Worm (Caenorhabditis elegans) whole organism, late embryonic: ENCODE measurements around the gene Y57G11A.4.

Source experiments
- K02D7.2 ChIP-seq: sonication (generic microtip); optimal IDR thresholded peaks from 2 replicates; lab custom pipeline; 2017; ENCODE audit warnings: mild to moderate bottlenecking, missing genetic modification characterization, missing compliant biosample characterization
- K09A11.1 ChIP-seq: sonication (generic microtip); optimal IDR thresholded peaks from 2 replicates; lab custom pipeline; 2017; ENCODE audit warnings: antibody characterized with exemption, mild to moderate bottlenecking, missing genetic modification characterization, missing compliant biosample characterization; ENCODE audit not compliant: insufficient read depth
- ahr-1 ChIP-seq: sonication (generic microtip); optimal IDR thresholded peaks from 2 replicates; lab custom pipeline; 2016; ENCODE audit warnings: missing genetic modification characterization, missing compliant biosample characterization
- ama-1 ChIP-seq: fragments of 150-350 bp; optimal IDR thresholded peaks from 2 replicates; lab custom pipeline; 2014
- ceh-14 ChIP-seq: sonication (generic microtip); optimal IDR thresholded peaks from 2 replicates; lab custom pipeline; 2016; ENCODE audit warnings: missing genotype, missing genetic modification characterization, missing compliant biosample characterization
- ceh-2 ChIP-seq: sonication (generic microtip); optimal IDR thresholded peaks from 2 replicates; lab custom pipeline; 2016; ENCODE audit warnings: missing genotype, missing genetic modification characterization, missing compliant biosample characterization
- ceh-22 ChIP-seq: sonication (generic microtip); optimal IDR thresholded peaks from 2 replicates; lab custom pipeline; 2017; ENCODE audit warnings: missing biosample characterization, missing genetic modification characterization
- ceh-24 ChIP-seq: sonication (generic microtip); optimal IDR thresholded peaks from 2 replicates; lab custom pipeline; 2016; ENCODE audit warnings: mild to moderate bottlenecking, missing genetic modification characterization, missing compliant biosample characterization
- ceh-30 ChIP-seq: fragments of 150-350 bp; optimal IDR thresholded peaks from 2 replicates; lab custom pipeline; 2014; ENCODE audit warnings: missing biosample characterization, missing genetic modification characterization
- ceh-31 ChIP-seq: sonication (generic microtip); optimal IDR thresholded peaks from 2 replicates; lab custom pipeline; 2016; ENCODE audit warnings: missing genetic modification characterization, missing compliant biosample characterization
- ceh-34 ChIP-seq: sonication (generic microtip); optimal IDR thresholded peaks from 2 replicates; lab custom pipeline; 2016; ENCODE audit warnings: mild to moderate bottlenecking, missing genetic modification characterization, missing compliant biosample characterization
- ceh-48 ChIP-seq: sonication (generic microtip); optimal IDR thresholded peaks from 2 replicates; lab custom pipeline; 2016; ENCODE audit warnings: missing genetic modification characterization, inconsistent platforms, missing compliant biosample characterization
- ceh-6 ChIP-seq: fragments of 200-800 bp; sonication (Bioruptor generic); optimal IDR thresholded peaks from 2 replicates; lab custom pipeline; 2018; ENCODE audit warnings: mild to moderate bottlenecking, missing genetic modification characterization, missing compliant biosample characterization
- ceh-9 ChIP-seq: sonication (generic microtip); optimal IDR thresholded peaks from 2 replicates; lab custom pipeline; 2016; ENCODE audit warnings: mild to moderate bottlenecking, missing genetic modification characterization, inconsistent platforms, missing compliant biosample characterization
- dve-1 ChIP-seq: sonication (generic microtip); optimal IDR thresholded peaks from 2 replicates; lab custom pipeline; 2017; ENCODE audit warnings: antibody characterized with exemption, mild to moderate bottlenecking, missing genetic modification characterization, missing compliant biosample characterization
- elt-2 ChIP-seq: sonication (generic microtip); optimal IDR thresholded peaks from 2 replicates; lab custom pipeline; 2016; ENCODE audit warnings: missing genetic modification reagents, missing genetic modification characterization, missing compliant biosample characterization
- elt-4 ChIP-seq: sonication (generic microtip); optimal IDR thresholded peaks from 2 replicates; lab custom pipeline; 2016; ENCODE audit warnings: missing genetic modification characterization, missing compliant biosample characterization
- ets-4 ChIP-seq: sonication (generic microtip); optimal IDR thresholded peaks from 2 replicates; lab custom pipeline; 2016; ENCODE audit warnings: missing genetic modification characterization, missing compliant biosample characterization
- eyg-1 ChIP-seq: sonication (generic microtip); optimal IDR thresholded peaks from 2 replicates; lab custom pipeline; 2016; ENCODE audit warnings: missing genotype, missing genetic modification characterization, missing compliant biosample characterization
- fax-1 ChIP-seq: sonication (generic microtip); optimal IDR thresholded peaks from 2 replicates; lab custom pipeline; 2016; ENCODE audit warnings: missing genotype, missing genetic modification characterization, missing compliant biosample characterization
- fkh-10 ChIP-seq: fragments of 150-350 bp; optimal IDR thresholded peaks from 2 replicates; lab custom pipeline; 2014; ENCODE audit warnings: missing biosample characterization, missing genetic modification reagents, missing genetic modification characterization
- fkh-6 ChIP-seq: sonication (generic microtip); optimal IDR thresholded peaks from 2 replicates; lab custom pipeline; 2016; ENCODE audit warnings: missing genetic modification characterization, missing compliant biosample characterization
- gmeb-2 ChIP-seq: sonication (generic microtip); optimal IDR thresholded peaks from 2 replicates; lab custom pipeline; 2016; ENCODE audit warnings: missing genetic modification characterization, inconsistent platforms, missing compliant biosample characterization
- hlh-13 ChIP-seq: fragments of 200-800 bp; sonication (Bioruptor generic); optimal IDR thresholded peaks from 2 replicates; lab custom pipeline; 2018; ENCODE audit warnings: mild to moderate bottlenecking, missing genetic modification characterization, missing compliant biosample characterization
- hlh-15 ChIP-seq: sonication (generic microtip); optimal IDR thresholded peaks from 2 replicates; lab custom pipeline; 2016; ENCODE audit warnings: missing genetic modification characterization, missing compliant biosample characterization
- hlh-6 ChIP-seq: sonication (generic microtip); optimal IDR thresholded peaks from 2 replicates; lab custom pipeline; 2016; ENCODE audit warnings: missing genotype, missing genetic modification characterization, missing compliant biosample characterization
- hlh-8 ChIP-seq: sonication (generic microtip); optimal IDR thresholded peaks from 2 replicates; lab custom pipeline; 2016; ENCODE audit warnings: missing genotype, missing genetic modification characterization, missing compliant biosample characterization
- lim-6 ChIP-seq: sonication (generic microtip); optimal IDR thresholded peaks from 2 replicates; lab custom pipeline; 2016; ENCODE audit warnings: missing genetic modification characterization, missing compliant biosample characterization
- lin-11 ChIP-seq: fragments of 200-800 bp; sonication (Bioruptor generic); optimal IDR thresholded peaks from 2 replicates; lab custom pipeline; 2018; ENCODE audit warnings: mild to moderate bottlenecking, missing genetic modification characterization, missing compliant biosample characterization
- madf-2 ChIP-seq: sonication (generic microtip); optimal IDR thresholded peaks from 2 replicates; lab custom pipeline; 2017; ENCODE audit warnings: missing genetic modification characterization, missing compliant biosample characterization
- nhr-11 ChIP-seq: fragments of 150-350 bp; optimal IDR thresholded peaks from 2 replicates; lab custom pipeline; 2014; ENCODE audit warnings: missing biosample characterization, missing genetic modification characterization
- nhr-232 ChIP-seq: sonication (generic microtip); optimal IDR thresholded peaks from 2 replicates; lab custom pipeline; 2016; ENCODE audit warnings: missing genetic modification characterization, missing compliant biosample characterization
- npax-4 ChIP-seq: sonication (generic microtip); optimal IDR thresholded peaks from 2 replicates; lab custom pipeline; 2016; ENCODE audit warnings: missing genetic modification characterization, missing compliant biosample characterization
- odd-2 ChIP-seq: sonication (generic microtip); optimal IDR thresholded peaks from 2 replicates; lab custom pipeline; 2017; ENCODE audit warnings: antibody characterized with exemption, mild to moderate bottlenecking, missing genetic modification characterization, missing compliant biosample characterization
- pag-3 ChIP-seq: sonication (generic microtip); optimal IDR thresholded peaks from 2 replicates; lab custom pipeline; 2016; ENCODE audit warnings: missing compliant biosample characterization, missing genetic modification characterization, borderline replicate concordance
- pat-9 ChIP-seq: fragments of 200-800 bp; sonication (Bioruptor generic); optimal IDR thresholded peaks from 2 replicates; lab custom pipeline; 2018; ENCODE audit warnings: mild to moderate bottlenecking, missing genetic modification characterization, moderate library complexity, missing compliant biosample characterization
- pha-2 ChIP-seq: sonication (generic microtip); optimal IDR thresholded peaks from 2 replicates; lab custom pipeline; 2017; ENCODE audit warnings: mild to moderate bottlenecking, missing genetic modification characterization, missing compliant biosample characterization
- pha-4 ChIP-seq: fragments of 150-350 bp; optimal IDR thresholded peaks from 2 replicates; lab custom pipeline; 2018; ENCODE audit warnings: missing biosample characterization, missing genetic modification reagents, missing genetic modification characterization
- pros-1 ChIP-seq: fragments of 150-350 bp; optimal IDR thresholded peaks from 2 replicates; lab custom pipeline; 2014; ENCODE audit warnings: missing biosample characterization, missing genetic modification reagents, missing genetic modification characterization
- ref-2 ChIP-seq: sonication (generic microtip); optimal IDR thresholded peaks from 2 replicates; lab custom pipeline; 2016; ENCODE audit warnings: missing genetic modification characterization, missing compliant biosample characterization
- rnt-1 ChIP-seq: sonication (generic microtip); optimal IDR thresholded peaks from 2 replicates; lab custom pipeline; 2016; ENCODE audit warnings: missing genetic modification characterization, missing compliant biosample characterization
- sdc-2 ChIP-seq: sonication (generic microtip); optimal IDR thresholded peaks from 2 replicates; lab custom pipeline; 2016; ENCODE audit warnings: missing genotype, missing genetic modification characterization, missing compliant biosample characterization
- sox-2 ChIP-seq: fragments of 200-800 bp; sonication (Bioruptor generic); IDR thresholded peaks from 2 replicates; pipeline ENCODE4 v1.3.6; 2022; ENCODE audit warnings: missing genetic modification reagents, missing genetic modification characterization, missing compliant biosample characterization
- sox-4 ChIP-seq: sonication (generic microtip); optimal IDR thresholded peaks from 2 replicates; lab custom pipeline; 2017; ENCODE audit warnings: mild to moderate bottlenecking, missing genetic modification characterization, inconsistent platforms, missing compliant biosample characterization
- syd-9 ChIP-seq: sonication (generic microtip); optimal IDR thresholded peaks from 2 replicates; lab custom pipeline; 2016; ENCODE audit warnings: mild to moderate bottlenecking, missing genetic modification characterization, moderate library complexity, missing compliant biosample characterization
- tbx-2 ChIP-seq: sonication (generic microtip); optimal IDR thresholded peaks from 2 replicates; lab custom pipeline; 2016; ENCODE audit warnings: missing genetic modification characterization, missing compliant biosample characterization
- tbx-7 ChIP-seq: sonication (generic microtip); optimal IDR thresholded peaks from 2 replicates; lab custom pipeline; 2016; ENCODE audit warnings: missing genotype, missing genetic modification characterization, missing compliant biosample characterization
- ttx-3 ChIP-seq: sonication (generic microtip); optimal IDR thresholded peaks from 2 replicates; lab custom pipeline; 2016; ENCODE audit warnings: missing genetic modification reagents, missing genetic modification characterization, missing compliant biosample characterization
- unc-42 ChIP-seq: sonication (generic microtip); optimal IDR thresholded peaks from 2 replicates; lab custom pipeline; 2016; ENCODE audit warnings: missing genotype, missing genetic modification characterization, missing compliant biosample characterization
- unc-55 ChIP-seq: sonication (generic microtip); optimal IDR thresholded peaks from 2 replicates; lab custom pipeline; 2017; ENCODE audit warnings: missing biosample characterization, missing genetic modification reagents, missing genetic modification characterization
- unc-86 ChIP-seq: sonication (generic microtip); optimal IDR thresholded peaks from 2 replicates; lab custom pipeline; 2016; ENCODE audit warnings: missing genetic modification characterization, missing compliant biosample characterization
- ztf-16 ChIP-seq: sonication (generic microtip); optimal IDR thresholded peaks from 2 replicates; lab custom pipeline; 2017; ENCODE audit warnings: missing genetic modification characterization, missing compliant biosample characterization

Y57G11A.4 gene

DNA sequence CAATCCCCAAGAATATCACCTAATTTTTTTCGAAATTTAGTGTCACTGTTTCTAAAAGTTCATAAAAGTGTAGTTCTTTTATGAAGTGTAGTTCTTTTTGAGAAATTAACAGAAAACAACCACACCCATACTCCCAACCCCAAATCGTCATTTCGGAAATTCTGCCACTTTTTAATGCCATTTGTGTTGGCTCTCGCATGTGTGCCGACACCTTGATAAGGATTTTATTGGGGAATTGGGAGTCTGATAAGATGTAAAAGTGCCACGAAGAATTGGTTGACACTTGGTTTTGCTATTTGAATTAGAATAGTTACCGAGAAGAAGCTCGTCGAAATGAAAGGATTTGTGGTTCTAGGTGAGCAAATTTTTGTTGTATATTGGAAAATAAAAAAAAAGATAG is 25.4 kb upstream of the Y57G11A.4 start, which contains the start of gene nspg-9:
Gene nspg-9 (plus strand): TSS at position 234 of the 400 bp plus-strand sequence.
- TF ChIP-seq ceh-24 (tag; lab: Kevin White, UChicago) (no peak), elt-4 (tag; lab: Kevin White, UChicago) (no peak), elt-2 (tag; lab: Kevin White, UChicago) (peak; percentile 50), npax-4 (tag; lab: Kevin White, UChicago) (no peak)

DNA sequence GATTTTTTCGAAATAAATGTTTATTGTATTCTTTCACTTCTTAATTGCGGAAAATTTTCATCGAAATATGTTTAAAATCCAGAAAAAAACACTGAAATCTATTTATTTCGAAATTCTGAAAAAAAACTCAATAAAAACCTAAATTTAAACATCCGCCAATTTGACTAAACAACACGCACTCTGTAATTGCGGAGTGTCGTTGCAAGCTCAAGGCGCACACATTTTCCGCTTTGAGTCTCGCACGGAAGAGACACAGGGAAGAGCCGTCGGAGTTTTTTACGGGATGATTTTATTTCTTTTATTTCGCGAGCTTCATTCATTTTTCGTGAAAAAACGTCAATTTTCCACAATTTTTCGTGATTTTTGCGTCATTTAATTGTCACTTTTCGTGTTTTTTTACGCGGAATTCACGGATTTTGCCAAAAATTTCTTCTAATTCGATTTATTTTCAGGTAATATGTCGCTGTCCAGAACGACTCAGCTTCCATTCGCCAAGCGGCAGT is 18.0 kb upstream of the Y57G11A.4 start, which contains the start of gene dld-1:
Gene dld-1 (plus strand): TSS at position 453 of the 503 bp plus-strand sequence.
- TF ChIP-seq sdc-2 (tag; lab: Kevin White, UChicago) (no peak), hlh-13 (no peak), lim-6 (no peak), fkh-6 (tag; lab: Kevin White, UChicago) (no peak), ceh-6 (GFP tag; lab: Kevin White, UChicago) (no peak), dve-1 (peak; percentile 86), ama-1 (lab: Kevin White, UChicago) (no peak), nhr-232 (tag; lab: Kevin White, UChicago) (no peak), gmeb-2 (tag; lab: Kevin White, UChicago) (no peak), pat-9 (tag; lab: Kevin White, UChicago) (no peak), ttx-3 (peak; percentile 16), ahr-1 (tag; lab: Kevin White, UChicago) (no peak), ceh-2 (tag; lab: Kevin White, UChicago) (no peak), ceh-31 (tag; lab: Kevin White, UChicago) (peak; percentile 94), nhr-11 (tag; lab: Kevin White, UChicago) (no peak), ceh-34 (tag; lab: Kevin White, UChicago) (peak; percentile 16), K09A11.1 (peak; percentile 21), pros-1 (peak; percentile 21), eyg-1 (tag; lab: Kevin White, UChicago) (no peak), madf-2 (tag; lab: Kevin White, UChicago) (no peak), pha-4 (tag; lab: Kevin White, UChicago) (no peak), unc-55 (GFP tag; lab: Kevin White, UChicago) (peak; percentile 81), ets-4 (peak; percentile 43), ceh-14 (no peak), ceh-22 (tag; lab: Kevin White, UChicago) (no peak), fkh-10 (GFP tag; lab: Kevin White, UChicago) (peak; percentile 68), ceh-30 (tag; lab: Kevin White, UChicago) (peak; percentile 90), sox-2 (GFP tag; lab: Robert Waterston, UW) (no peak; the same call in 1 of the 2 replicates), fax-1 (tag; lab: Kevin White, UChicago) (no peak), unc-86 (no peak), hlh-6 (tag; lab: Kevin White, UChicago) (no peak), ceh-9 (tag; lab: Kevin White, UChicago) (no peak), hlh-15 (tag; lab: Kevin White, UChicago) (peak; percentile 2), lin-11 (tag; lab: Kevin White, UChicago) (peak; percentile 27), unc-42 (tag; lab: Kevin White, UChicago) (peak; percentile 96), pha-2 (no peak), K02D7.2 (tag; lab: Kevin White, UChicago) (no peak), hlh-8 (no peak), elt-4 (tag; lab: Kevin White, UChicago) (no peak), ceh-48 (tag; lab: Kevin White, UChicago) (peak; percentile 54), syd-9 (tag; lab: Kevin White, UChicago) (peak; percentile 9), tbx-7 (tag; lab: Kevin White, UChicago) (no peak), pag-3 (tag; lab: Kevin White, UChicago) (no peak), elt-2 (tag; lab: Kevin White, UChicago) (peak; percentile 77), ref-2 (tag; lab: Kevin White, UChicago) (no peak), tbx-2 (tag; lab: Kevin White, UChicago) (peak; percentile 56), odd-2 (tag; lab: Kevin White, UChicago) (no peak), sox-4 (no peak), rnt-1 (tag; lab: Kevin White, UChicago) (peak; percentile 73), ztf-16 (tag; lab: Kevin White, UChicago) (peak; percentile 50)
